Fruit fly (Drosophila melanogaster) whole organism, embryonic: Measurements from ENCODE around the gene Set2.

Source experiments
- Asciz ChIP-seq: fragments of 200-800 bp; sonication (Bioruptor generic); optimal IDR thresholded peaks from 2 replicates; lab custom pipeline; 2017; ENCODE audit warnings: missing biosample characterization, mild to moderate bottlenecking, missing genetic modification characterization, missing genetic modification reagents
- Bteb2 ChIP-seq: fragments of 200-800 bp; sonication (Bioruptor generic); optimal IDR thresholded peaks from 2 replicates; lab custom pipeline; 2016; ENCODE audit warnings: missing biosample characterization, missing genetic modification characterization
- CG1024 ChIP-seq: fragments of 200-800 bp; sonication (Bioruptor generic); IDR thresholded peaks from 2 replicates; pipeline ENCODE4 v1.3.6; 2022; ENCODE audit warnings: missing biosample characterization, missing genetic modification characterization
- CG12071 ChIP-seq: fragments of 200-800 bp; sonication (Bioruptor generic); optimal IDR thresholded peaks from 3 replicates; lab custom pipeline; 2018; ENCODE audit warnings: missing biosample characterization, mild to moderate bottlenecking, missing genetic modification characterization
- CG12299 ChIP-seq: fragments of 200-800 bp; sonication (Bioruptor generic); optimal IDR thresholded peaks from 2 replicates; lab custom pipeline; 2018; ENCODE audit warnings: missing biosample characterization, mild to moderate bottlenecking, missing genetic modification characterization
- CG15073 ChIP-seq: fragments of 200-800 bp; sonication (Bioruptor generic); optimal IDR thresholded peaks from 2 replicates; lab custom pipeline; 2016; ENCODE audit warnings: missing biosample characterization, missing genetic modification characterization
- CG15269 ChIP-seq: fragments of 200-800 bp; sonication (Bioruptor generic); optimal IDR thresholded peaks from 2 replicates; lab custom pipeline; 2018; ENCODE audit warnings: missing biosample characterization, mild to moderate bottlenecking, missing genetic modification characterization, moderate library complexity
- CG16813 ChIP-seq: fragments of 200-800 bp; sonication (Bioruptor generic); IDR thresholded peaks from 3 replicates; pipeline ENCODE4 v1.3.6; 2022; ENCODE audit warnings: missing biosample characterization, missing genetic modification characterization; ENCODE audit not compliant: partially characterized antibody
- CG16863 ChIP-seq: fragments of 200-800 bp; sonication (Bioruptor generic); optimal IDR thresholded peaks from 3 replicates; lab custom pipeline; 2016; ENCODE audit warnings: missing biosample characterization, missing genetic modification characterization
- CG17802 ChIP-seq: fragments of 200-800 bp; sonication (Bioruptor generic); optimal IDR thresholded peaks from 2 replicates; lab custom pipeline; 2018; ENCODE audit warnings: missing biosample characterization, mild to moderate bottlenecking, missing genetic modification characterization, moderate library complexity
- CG1792 ChIP-seq: fragments of 200-800 bp; sonication (Bioruptor generic); optimal IDR thresholded peaks from 2 replicates; lab custom pipeline; 2016; ENCODE audit warnings: missing biosample characterization, missing genetic modification characterization
- CG18619 ChIP-seq: fragments of 200-800 bp; sonication (Bioruptor generic); optimal IDR thresholded peaks from 3 replicates; lab custom pipeline; 2017; ENCODE audit warnings: missing biosample characterization, mild to moderate bottlenecking, missing genetic modification characterization
- CG7745 ChIP-seq: fragments of 200-800 bp; sonication (Bioruptor generic); optimal IDR thresholded peaks from 2 replicates; lab custom pipeline; 2018; ENCODE audit warnings: missing biosample characterization, mild to moderate bottlenecking, missing genetic modification characterization, moderate library complexity
- CG7786 ChIP-seq: fragments of 200-800 bp; sonication (Bioruptor generic); optimal IDR thresholded peaks from 2 replicates; lab custom pipeline; 2016; ENCODE audit warnings: missing biosample characterization, missing genetic modification characterization
- CG8281 ChIP-seq: fragments of 200-800 bp; sonication (Bioruptor generic); optimal IDR thresholded peaks from 2 replicates; lab custom pipeline; 2018; ENCODE audit warnings: missing biosample characterization, mild to moderate bottlenecking, missing genetic modification characterization, moderate library complexity
- CG8359 ChIP-seq: fragments of 200-800 bp; sonication (Bioruptor generic); optimal IDR thresholded peaks from 2 replicates; lab custom pipeline; 2017; ENCODE audit warnings: missing biosample characterization, mild to moderate bottlenecking, missing genetic modification characterization, borderline replicate concordance
- CG8944 ChIP-seq: fragments of 200-800 bp; sonication (Bioruptor generic); optimal IDR thresholded peaks from 3 replicates; lab custom pipeline; 2016; ENCODE audit warnings: missing biosample characterization, missing genetic modification characterization
- CG9797 ChIP-seq: fragments of 200-800 bp; sonication (Bioruptor generic); optimal IDR thresholded peaks from 3 replicates; lab custom pipeline; 2018; ENCODE audit warnings: missing biosample characterization, mild to moderate bottlenecking, missing genetic modification characterization
- D19B ChIP-seq: fragments of 200-800 bp; sonication (Bioruptor generic); optimal IDR thresholded peaks from 2 replicates; lab custom pipeline; 2017; ENCODE audit warnings: missing biosample characterization, mild to moderate bottlenecking, missing genetic modification characterization
- Deaf1 ChIP-seq: fragments of 200-800 bp; optimal IDR thresholded peaks from 3 replicates; lab custom pipeline; 2019; ENCODE audit warnings: missing biosample characterization, mild to moderate bottlenecking, missing genetic modification characterization, moderate library complexity
- Ets65A ChIP-seq: fragments of 200-800 bp; sonication (Bioruptor generic); peaks from one replicate; lab custom pipeline; 2016; ENCODE audit warnings: missing biosample characterization, missing genetic modification characterization
- Gsc ChIP-seq: fragments of 200-800 bp; sonication (Bioruptor generic); IDR thresholded peaks from 2 replicates; pipeline ENCODE4 v1.3.6; 2022; ENCODE audit warnings: missing biosample characterization, missing genetic modification characterization
- HLH3B ChIP-seq: fragments of 200-800 bp; sonication (Bioruptor generic); IDR thresholded peaks from 2 replicates; pipeline ENCODE4 v1.3.6; 2022; ENCODE audit warnings: missing biosample characterization, missing genetic modification characterization
- Hmx ChIP-seq: fragments of 200-800 bp; sonication (Bioruptor generic); optimal IDR thresholded peaks from 2 replicates; lab custom pipeline; 2016; ENCODE audit warnings: missing biosample characterization, missing genetic modification characterization
- Hr51 ChIP-seq, 2 experiments: fragments of 200-800 bp; sonication (Bioruptor generic); optimal IDR thresholded peaks; 2 replicates in 1 of 2; 3 replicates in 1 of 2; lab custom pipeline; 2016 to 2018; ENCODE audit warnings: missing biosample characterization in 2 of 2, missing genetic modification characterization in 2 of 2, mild to moderate bottlenecking in 1 of 2, moderate library complexity in 1 of 2
- Mes4 ChIP-seq: fragments of 200-800 bp; sonication (Bioruptor generic); optimal IDR thresholded peaks from 2 replicates; lab custom pipeline; 2016; ENCODE audit warnings: missing biosample characterization, missing genetic modification characterization
- chm ChIP-seq: fragments of 200-800 bp; sonication (Bioruptor generic); IDR thresholded peaks from 2 replicates; pipeline ENCODE4 v1.3.6; 2022; ENCODE audit warnings: missing biosample characterization, missing genetic modification characterization
- ci ChIP-seq: fragments of 200-800 bp; sonication (Bioruptor generic); IDR thresholded peaks from 3 replicates; pipeline ENCODE4 v1.3.6; 2022; ENCODE audit warnings: missing biosample characterization, missing genetic modification characterization
- danr ChIP-seq: fragments of 200-800 bp; sonication (Bioruptor generic); IDR thresholded peaks from 2 replicates; pipeline ENCODE4 v1.3.6; 2022; ENCODE audit warnings: missing biosample characterization, missing genetic modification characterization
- dm ChIP-seq: fragments of 200-800 bp; sonication (Bioruptor generic); optimal IDR thresholded peaks from 3 replicates; lab custom pipeline; 2016; ENCODE audit warnings: missing biosample characterization, missing genetic modification characterization
- hth ChIP-seq: fragments of >200 bp; optimal IDR thresholded peaks from 2 replicates; lab custom pipeline; 2017; ENCODE audit warnings: inconsistent platforms
- lola ChIP-seq, 3 experiments: fragments of >200 bp in 2 of 3; fragments of 200-800 bp in 1 of 3; sonication (Bioruptor generic) in 1 of 3; optimal IDR thresholded peaks; 2 replicates each; lab custom pipeline; 2017 to 2019; ENCODE audit warnings: missing biosample characterization in 3 of 3, missing genetic modification characterization in 3 of 3, mild to moderate bottlenecking in 1 of 3, moderate library complexity in 1 of 3
- nerfin-2 ChIP-seq: fragments of 200-800 bp; sonication (Bioruptor generic); IDR thresholded peaks from 2 replicates; pipeline ENCODE4 v1.3.6; 2022; ENCODE audit warnings: missing biosample characterization, missing genetic modification characterization; ENCODE audit not compliant: partially characterized antibody
- onecut ChIP-seq: fragments of 200-800 bp; sonication (Bioruptor generic); IDR thresholded peaks from 2 replicates; pipeline ENCODE4 v1.3.6; 2022; ENCODE audit warnings: missing biosample characterization, missing genetic modification characterization
- pb ChIP-seq: fragments of 200-800 bp; sonication (Bioruptor generic); optimal IDR thresholded peaks from 3 replicates; lab custom pipeline; 2016; ENCODE audit warnings: missing biosample characterization, missing genetic modification characterization
- prd ChIP-seq, 3 experiments: fragments of >200 bp in 2 of 3; fragments of 200-800 bp in 1 of 3; sonication (Bioruptor generic) in 1 of 3; optimal IDR thresholded peaks in 2 of 3; IDR thresholded peaks in 1 of 3; 2 replicates in 2 of 3; 3 replicates in 1 of 3; pipeline versions ENCODE4 v1.3.6 to Lab custom; 2017 to 2022; ENCODE audit warnings: missing biosample characterization in 1 of 3, missing genetic modification characterization in 1 of 3
- sd ChIP-seq: fragments of 200-800 bp; sonication (Bioruptor generic); optimal IDR thresholded peaks from 3 replicates; lab custom pipeline; 2018; ENCODE audit warnings: missing biosample characterization, mild to moderate bottlenecking, missing genetic modification characterization, moderate library complexity
- slp2 ChIP-seq: fragments of 200-800 bp; sonication (Bioruptor generic); optimal IDR thresholded peaks from 2 replicates; lab custom pipeline; 2016; ENCODE audit warnings: missing biosample characterization, missing genetic modification characterization
- sqz ChIP-seq: fragments of 200-800 bp; sonication (Bioruptor generic); optimal IDR thresholded peaks from 3 replicates; lab custom pipeline; 2018; ENCODE audit warnings: missing biosample characterization, mild to moderate bottlenecking, missing genetic modification characterization
- tll ChIP-seq, 2 experiments: fragments of 200-800 bp in 1 of 2; fragments of >200 bp in 1 of 2; sonication (Bioruptor generic) in 1 of 2; optimal IDR thresholded peaks; 2 replicates each; lab custom pipeline; 2017 to 2019; ENCODE audit warnings: missing biosample characterization in 2 of 2, missing genetic modification characterization in 2 of 2, mild to moderate bottlenecking in 1 of 2, moderate library complexity in 1 of 2
- tup ChIP-seq: fragments of 200-800 bp; sonication (Bioruptor generic); optimal IDR thresholded peaks from 2 replicates; lab custom pipeline; 2016; ENCODE audit warnings: missing biosample characterization, mild to moderate bottlenecking, missing genetic modification characterization, moderate library complexity
- tx ChIP-seq: fragments of 200-800 bp; sonication (Bioruptor generic); optimal IDR thresholded peaks from 2 replicates; lab custom pipeline; 2016; ENCODE audit warnings: missing biosample characterization, missing genetic modification characterization
- z ChIP-seq: fragments of 200-800 bp; sonication (Bioruptor generic); IDR thresholded peaks from 3 replicates; pipeline ENCODE4 v1.3.6; 2022; ENCODE audit warnings: missing biosample characterization, missing genetic modification characterization

Set2 gene

dm6 chrX:13396378-13397099 lies 16.5 kb upstream of the Set2 start, which contains the start of gene Bcat (continued):
- TF ChIP-seq chm (GFP tag; lab: Robert Waterston, UW) (no peak), tx (GFP tag; lab: Kevin White, UChicago) (peak; percentile 32), ci (GFP tag; lab: Robert Waterston, UW) (peak; percentile 75; the same call in 2 of the 3 replicates), Deaf1 (tag; lab: Kevin White, UChicago) (peak; percentile 83), CG7745 (tag; lab: Kevin White, UChicago) (no peak), hth (no peak), tup (GFP tag; lab: Kevin White, UChicago) (peak; percentile 28), pb (no peak), slp2 (GFP tag; lab: Kevin White, UChicago) (peak; percentile 23), CG9797 (no peak), CG1024 (GFP tag; lab: Robert Waterston, UW) (no peak), lola (GFP tag; optimal IDR thresholded peaks at IDR 0.05; lab: Kevin White, UChicago) (peak in 1 of 3 experiments; percentile 17), Hr51 (GFP tag; optimal IDR thresholded peaks at IDR 0.05; lab: Kevin White, UChicago) (peak in 1 of 2 experiments; percentile 88), Bteb2 (GFP tag; lab: Kevin White, UChicago) (no peak), CG16813 (GFP tag; lab: Robert Waterston, UW) (no peak), CG8944 (GFP tag; lab: Kevin White, UChicago) (peak; percentile 30), onecut (GFP tag; lab: Robert Waterston, UW) (no peak), D19B (GFP tag; lab: Kevin White, UChicago) (peak; percentile 73), prd (optimal IDR thresholded peaks at IDR 0.05; lab: Kevin White, UChicago) (no peak), prd (GFP tag; IDR thresholded peaks at IDR 0.05; lab: Robert Waterston, UW) (peak; percentile 59; the same call in 1 of the 3 replicates), CG16863 (no peak), CG12299 (tag; lab: Kevin White, UChicago) (no peak), sqz (GFP tag; lab: Kevin White, UChicago) (peak; percentile 12), CG17802 (tag; lab: Kevin White, UChicago) (no peak), CG1792 (GFP tag; lab: Kevin White, UChicago) (no peak), z (GFP tag; lab: Robert Waterston, UW) (no peak), nerfin-2 (GFP tag; lab: Robert Waterston, UW) (no peak), dm (no peak), Gsc (GFP tag; lab: Robert Waterston, UW) (no peak), Hmx (GFP tag; lab: Kevin White, UChicago) (no peak), CG7786 (GFP tag; lab: Kevin White, UChicago) (peak; percentile 19), sd (tag; lab: Kevin White, UChicago) (no peak), CG8281 (tag; lab: Kevin White, UChicago) (peak; percentile 31), CG8359 (GFP tag; lab: Kevin White, UChicago) (no peak), HLH3B (peak; percentile 18; the same call in 1 of the 2 replicates), Ets65A (GFP tag; lab: Kevin White, UChicago) (no peak), danr (peak; percentile 38; the same call in 1 of the 2 replicates), CG15073 (no peak), Asciz (GFP tag; lab: Kevin White, UChicago) (peak; percentile 43), CG12071 (GFP tag; lab: Kevin White, UChicago) (peak; percentile 9), CG15269 (tag; lab: Kevin White, UChicago) (peak; percentile 84), tll (GFP tag; optimal IDR thresholded peaks at IDR 0.05; lab: Kevin White, UChicago) (no peak), CG18619 (peak; percentile 86), Mes4 (GFP tag; lab: Kevin White, UChicago) (no peak)
